Worm (Caenorhabditis elegans) whole organism, midembryonic: ENCODE results near the gene clec-217.

ENCODE experiments used
- T22C8.4 ChIP-seq: fragments of 200-800 bp; sonication (Bioruptor generic); IDR thresholded peaks from 2 replicates; pipeline ENCODE4 v1.3.6; 2022; ENCODE audit warnings: missing genetic modification characterization, missing compliant biosample characterization
- cog-1 ChIP-seq: sonication (generic microtip); optimal IDR thresholded peaks from 2 replicates; lab custom pipeline; 2016; ENCODE audit warnings: missing genetic modification characterization, missing compliant biosample characterization
- flt-1 ChIP-seq: fragments of 200-800 bp; sonication (Bioruptor generic); IDR thresholded peaks from 2 replicates; pipeline ENCODE4 v1.3.6; 2022; ENCODE audit warnings: missing genetic modification characterization, missing compliant biosample characterization
- klf-2 ChIP-seq: fragments of 200-800 bp; sonication (Bioruptor generic); conservative IDR thresholded peaks from 2 replicates; pipeline ENCODE4 v1.3.6; 2022; ENCODE audit warnings: missing genetic modification reagents, missing genetic modification characterization, missing compliant biosample characterization
- med-1 ChIP-seq: sonication (generic microtip); optimal IDR thresholded peaks from 2 replicates; lab custom pipeline; 2017; ENCODE audit warnings: missing genetic modification characterization, mild to moderate bottlenecking, missing compliant biosample characterization, antibody characterized with exemption, missing genetic modification reagents; ENCODE audit not compliant: insufficient read depth
- ref-1 ChIP-seq: fragments of 200-800 bp; sonication (Bioruptor generic); conservative IDR thresholded peaks from 2 replicates; pipeline ENCODE4 v1.3.6; 2022; ENCODE audit warnings: missing genetic modification reagents, missing genetic modification characterization, missing compliant biosample characterization
- tab-1 ChIP-seq: fragments of 200-800 bp; sonication (Bioruptor generic); IDR thresholded peaks from 2 replicates; pipeline ENCODE4 v1.3.6; 2022; ENCODE audit warnings: missing genetic modification characterization, missing compliant biosample characterization
- ztf-23 ChIP-seq: fragments of 200-800 bp; sonication (Bioruptor generic); IDR thresholded peaks from 2 replicates; pipeline ENCODE4 v1.3.6; 2022; ENCODE audit warnings: missing genetic modification reagents, missing genetic modification characterization, missing compliant biosample characterization
- ztf-29 ChIP-seq: fragments of 200-800 bp; sonication (Bioruptor generic); IDR thresholded peaks from 2 replicates; pipeline ENCODE4 v1.3.6; 2022; ENCODE audit warnings: missing genetic modification reagents, missing genetic modification characterization, missing compliant biosample characterization

clec-217 gene

ce11 chrV:7983381-7984052 lies 24.9 kb upstream of the clec-217 start, which contains the start of the genes natb-1 and abhd-12:
TSS of gene natb-1 (minus strand) at chrV:7983431.
TSS of gene abhd-12 (plus strand) at chrV:7983879.
- TF ChIP-seq tab-1 (GFP tag; lab: Robert Waterston, UW): no peak
- no peak for TF ChIP-seq klf-2 (GFP tag; lab: Robert Waterston, UW)
- TF ChIP-seq flt-1 (GFP tag; lab: Robert Waterston, UW): 0 out of 2 replicates have a peak, but pooled peaks have one; percentile 52
- no peak for TF ChIP-seq T22C8.4

DNA sequence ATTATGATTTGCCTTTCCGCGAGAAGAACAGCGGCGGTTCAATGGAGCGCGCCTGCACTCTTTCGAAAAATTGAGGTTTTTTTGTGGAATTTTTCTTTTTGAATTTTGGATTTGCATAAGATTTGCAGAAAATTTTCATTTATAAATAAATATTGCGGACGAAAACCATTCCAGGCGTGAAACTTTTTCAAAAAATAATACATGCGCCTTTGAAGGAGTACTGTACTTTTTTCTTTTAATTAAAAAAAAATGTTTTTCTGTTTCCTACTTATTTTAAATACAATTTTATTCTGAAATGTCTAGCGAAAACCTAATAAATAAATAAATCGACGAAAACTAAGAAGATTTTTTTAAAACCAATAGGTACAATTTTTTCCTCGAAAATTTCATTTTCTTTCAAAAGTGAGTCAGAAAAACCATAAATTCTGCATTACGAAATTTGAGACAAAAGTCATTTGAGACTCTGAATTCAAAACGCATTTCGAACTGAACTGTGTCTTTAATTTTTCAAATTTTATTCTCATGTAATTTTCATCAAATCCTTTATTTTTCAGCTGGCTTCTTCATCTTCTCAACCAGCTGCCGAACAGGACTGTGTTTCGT lies 22.5 kb upstream of the clec-217 start, which contains the start of gene F26D11.1:
Gene F26D11.1 (plus strand): TSS at position 553 of the 603 bp plus-strand sequence.
- TF ChIP-seq flt-1 (GFP tag; lab: Robert Waterston, UW) (no peak), ztf-23 (GFP tag; lab: Robert Waterston, UW) (no peak), ztf-29 (GFP tag; lab: Robert Waterston, UW) (no peak), klf-2 (GFP tag; lab: Robert Waterston, UW) (no peak), ref-1 (GFP tag; lab: Robert Waterston, UW) (no peak), cog-1 (no peak)

- TF ChIP-seq tab-1 (GFP tag; lab: Robert Waterston, UW) (no peak), ztf-29 (GFP tag; lab: Robert Waterston, UW) (no peak), ref-1 (GFP tag; lab: Robert Waterston, UW) (no peak), cog-1 (no peak), med-1 (GFP tag; lab: Kevin White, UChicago) (no peak), klf-2 (GFP tag; lab: Robert Waterston, UW) (no peak)
Observed at ce11 chrV:7980370-7980987, 21.8 kb upstream of the clec-217 start.

DNA sequence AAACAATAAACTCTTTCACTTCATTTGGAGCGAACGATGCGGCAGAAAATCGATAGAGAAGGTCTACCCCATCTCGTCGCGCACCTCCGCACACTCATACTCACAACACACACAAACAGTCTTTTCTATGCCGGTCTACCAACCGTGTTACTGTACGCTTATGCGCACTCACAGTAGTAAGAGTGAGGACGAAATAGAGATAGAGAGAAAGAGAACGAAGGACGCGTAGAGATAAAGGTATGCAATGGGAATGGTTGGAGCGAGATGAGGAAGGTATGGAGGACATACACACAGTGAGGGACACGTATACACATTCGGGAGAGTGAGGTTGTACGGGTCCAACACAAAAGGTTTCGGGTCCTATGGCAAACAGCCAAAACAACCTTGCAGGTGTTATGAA lies 20.2 kb upstream of the clec-217 start:
- TF ChIP-seq tab-1 (GFP tag; lab: Robert Waterston, UW): no peak
- TF ChIP-seq ref-1 (GFP tag; lab: Robert Waterston, UW): no peak
- TF ChIP-seq ztf-29 (GFP tag; lab: Robert Waterston, UW): no peak
- TF ChIP-seq cog-1: peak; percentile 14
- peak; percentile 55; the same call in 1 of the 2 replicates for TF ChIP-seq T22C8.4
- TF ChIP-seq klf-2 (GFP tag; lab: Robert Waterston, UW): no peak
- peak; percentile 24; the same call in 1 of the 2 replicates for TF ChIP-seq flt-1 (GFP tag; lab: Robert Waterston, UW)
- TF ChIP-seq med-1 (GFP tag; lab: Kevin White, UChicago): no peak
- TF ChIP-seq ztf-23 (GFP tag; lab: Robert Waterston, UW): 0 out of 2 replicates have a peak, but pooled peaks have one; percentile 30

ce11 chrV:7977701-7978461 lies 19.2 kb upstream of the clec-217 start, which contains the start of gene let-413:
TSS of gene let-413 (minus strand) at chrV:7977776.
- TF ChIP-seq flt-1 (GFP tag; lab: Robert Waterston, UW) (no peak), ztf-29 (GFP tag; lab: Robert Waterston, UW) (no peak), ztf-23 (GFP tag; lab: Robert Waterston, UW) (no peak), klf-2 (GFP tag; lab: Robert Waterston, UW) (no peak), tab-1 (GFP tag; lab: Robert Waterston, UW) (no peak), ref-1 (GFP tag; lab: Robert Waterston, UW) (no peak), T22C8.4 (no peak), med-1 (GFP tag; lab: Kevin White, UChicago) (no peak), cog-1 (no peak)

DNA sequence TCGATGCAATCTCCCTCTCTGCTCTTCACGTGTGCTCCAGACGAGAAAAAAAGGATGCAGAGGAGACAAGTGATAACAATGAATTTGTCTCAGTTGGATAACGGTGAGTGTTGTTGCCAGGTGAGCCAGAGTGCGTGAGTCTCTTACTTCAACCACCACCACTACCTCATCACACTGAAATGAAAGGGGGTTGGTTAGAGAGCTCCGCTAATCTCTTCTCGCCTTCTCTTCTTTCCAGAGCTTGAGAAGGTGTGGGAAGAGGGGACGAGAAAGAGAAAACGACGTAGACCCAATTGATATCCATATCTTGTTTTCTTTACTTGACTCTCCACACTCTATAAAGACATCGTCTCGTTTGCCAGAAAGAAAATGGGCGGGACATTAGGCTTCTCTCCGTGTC lies 12.7 kb upstream of the clec-217 start:
- TF ChIP-seq ztf-23 (GFP tag; lab: Robert Waterston, UW) (no peak), med-1 (GFP tag; lab: Kevin White, UChicago) (no peak), cog-1 (no peak), flt-1 (GFP tag; lab: Robert Waterston, UW) (no peak), klf-2 (GFP tag; lab: Robert Waterston, UW) (no peak), tab-1 (GFP tag; lab: Robert Waterston, UW) (no peak), ref-1 (GFP tag; lab: Robert Waterston, UW) (no peak), ztf-29 (GFP tag; lab: Robert Waterston, UW) (no peak), T22C8.4 (no peak)

DNA sequence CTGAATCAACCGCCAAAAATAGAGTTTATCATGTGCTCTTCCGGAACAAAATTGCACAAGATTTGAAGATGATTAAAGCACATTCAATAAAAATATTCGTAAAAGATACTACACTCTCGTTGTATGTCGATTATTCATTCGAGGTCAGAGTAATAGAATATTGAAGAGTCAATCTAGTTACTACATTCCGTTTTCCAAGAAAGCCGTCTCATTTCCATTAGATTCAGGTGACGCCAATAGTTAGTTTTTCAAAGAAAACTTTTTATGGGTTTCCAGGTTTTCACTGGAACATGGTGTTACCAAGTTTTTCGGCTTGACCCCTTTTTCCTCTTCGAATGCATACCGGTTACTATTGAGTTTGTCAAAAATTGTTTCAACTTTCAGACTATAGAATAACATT lies 11.9 kb upstream of the clec-217 start:
- TF ChIP-seq T22C8.4 (no peak), med-1 (GFP tag; lab: Kevin White, UChicago) (no peak), ztf-29 (GFP tag; lab: Robert Waterston, UW) (no peak), flt-1 (GFP tag; lab: Robert Waterston, UW) (no peak), ref-1 (GFP tag; lab: Robert Waterston, UW) (no peak), ztf-23 (GFP tag; lab: Robert Waterston, UW) (no peak), cog-1 (no peak), tab-1 (GFP tag; lab: Robert Waterston, UW) (no peak), klf-2 (GFP tag; lab: Robert Waterston, UW) (no peak)

ce11 chrV:7969107-7969506 lies 10.5 kb upstream of the clec-217 start, which contains the start of gene che-7:
TSS of gene che-7 (minus strand) at chrV:7969207.
- TF ChIP-seq T22C8.4: peak; percentile 39; the same call in 1 of the 2 replicates
- TF ChIP-seq ref-1 (GFP tag; lab: Robert Waterston, UW): no peak
